Worm (Caenorhabditis elegans): Measurements from ENCODE around the gene C05E4.7.

DNA sequence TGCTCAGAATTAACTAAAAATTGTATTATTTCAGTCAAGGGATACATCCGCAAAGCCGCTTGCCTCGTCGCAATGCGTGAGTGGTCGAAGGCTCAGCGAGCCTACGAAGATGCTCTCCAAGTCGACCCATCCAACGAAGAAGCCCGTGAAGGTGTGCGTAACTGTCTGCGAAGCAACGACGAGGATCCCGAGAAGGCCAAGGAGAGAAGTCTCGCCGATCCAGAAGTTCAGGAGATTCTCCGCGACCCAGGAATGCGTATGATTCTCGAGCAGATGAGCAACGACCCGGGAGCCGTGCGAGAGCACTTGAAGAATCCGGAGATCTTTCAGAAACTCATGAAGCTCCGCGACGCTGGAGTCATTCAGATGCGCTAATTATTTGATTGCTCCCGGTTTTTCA is 32.4 kb downstream of the C05E4.7 start:
- no peak for TF ChIP-seq ztf-11 (tag; optimal IDR thresholded peaks at IDR 0.05)
- TF ChIP-seq skn-1 (tag; optimal IDR thresholded peaks at IDR 0.05): no peak
- no peak for TF ChIP-seq peb-1 (tag; optimal IDR thresholded peaks at IDR 0.05)
- no peak for TF ChIP-seq ztf-4 (tag; optimal IDR thresholded peaks at IDR 0.05)
- no peak for TF ChIP-seq unc-62 (GFP tag; optimal IDR thresholded peaks at IDR 0.05)
- TF ChIP-seq lin-39 (tag; optimal IDR thresholded peaks at IDR 0.05): no peak

All from whole organism, L2 larva.